Fruit fly (Drosophila melanogaster): ENCODE results near the gene CG31917.

CG31917 gene

DNA sequence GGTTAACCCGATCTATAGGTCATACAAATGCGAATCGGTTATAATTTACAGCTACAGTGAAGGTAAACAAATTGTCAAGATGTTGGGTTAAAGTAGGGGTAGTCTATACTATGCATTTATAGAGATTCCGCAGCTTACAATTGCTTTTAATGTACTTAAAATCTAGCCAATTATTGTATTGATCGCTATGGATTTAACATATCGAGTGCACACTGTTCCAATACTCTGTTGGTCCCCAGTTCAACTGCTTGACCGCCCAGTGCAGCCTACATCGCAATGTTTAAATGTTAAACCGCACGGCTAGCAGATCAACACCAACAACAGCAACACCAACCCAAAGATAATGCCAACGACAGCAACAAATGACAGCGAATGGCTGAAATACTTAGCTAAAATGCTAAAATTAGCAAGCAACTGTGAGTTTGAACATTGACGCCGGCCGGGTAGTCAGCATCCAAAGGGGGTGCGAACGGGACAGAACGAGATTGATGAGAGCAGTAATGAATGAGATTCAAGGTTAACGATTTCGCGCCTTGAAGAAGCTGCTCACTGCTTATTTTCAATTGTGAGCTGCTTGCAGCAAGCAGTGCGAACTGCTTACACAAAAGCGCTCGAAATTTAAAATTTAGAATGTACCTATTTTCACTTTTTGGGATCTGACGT, 9.6 kb downstream of the CG31917 start (continued):
- TF ChIP-seq Eip74EF (GFP tag; optimal IDR thresholded peaks at IDR 0.05) (peak in 1 of 2 experiments; percentile 100), fu2 (GFP tag; optimal IDR thresholded peaks at IDR 0.05) (no peak), CG14014 (GFP tag; IDR thresholded peaks at IDR 0.05) (peak; percentile 52), zen2 (GFP tag; IDR thresholded peaks at IDR 0.05; ENCODE audit: partially characterized antibody) (no peak), CG6813 (GFP tag; optimal IDR thresholded peaks at IDR 0.05) (no peak), CG16815 (GFP tag; optimal IDR thresholded peaks at IDR 0.05) (no peak), sob (GFP tag; IDR thresholded peaks at IDR 0.05) (0 out of 2 replicates have a peak, but pooled peaks have one; percentile 9), luna (GFP tag; optimal IDR thresholded peaks at IDR 0.05) (no peak), yki (optimal IDR thresholded peaks at IDR 0.05) (peak; percentile 21), Deaf1 (tag; optimal IDR thresholded peaks at IDR 0.05) (no peak), ERR (GFP tag; optimal IDR thresholded peaks at IDR 0.05) (peak; percentile 49), gro (GFP tag; optimal IDR thresholded peaks at IDR 0.05) (no peak), repo (GFP tag; optimal IDR thresholded peaks at IDR 0.05) (no peak), B-H1 (GFP tag; IDR thresholded peaks at IDR 0.05) (peak; percentile 39), Ravus (GFP tag; IDR thresholded peaks at IDR 0.05) (no peak; the same call in 1 of the 2 replicates), dimm (GFP tag; IDR thresholded peaks at IDR 0.05) (no peak), br (optimal IDR thresholded peaks at IDR 0.05) (no peak), fd64A (GFP tag; optimal IDR thresholded peaks at IDR 0.05) (no peak), pho (GFP tag; optimal IDR thresholded peaks at IDR 0.05) (no peak), tx (GFP tag; optimal IDR thresholded peaks at IDR 0.05) (no peak), dm (GFP tag; optimal IDR thresholded peaks at IDR 0.05) (no peak), CG10274 (GFP tag; optimal IDR thresholded peaks at IDR 0.05) (no peak), phol (tag; optimal IDR thresholded peaks at IDR 0.05) (no peak), ranshi (GFP tag; IDR thresholded peaks at IDR 0.05) (peak; percentile 41; the same call in 1 of the 2 replicates), CG14667 (GFP tag; IDR thresholded peaks at IDR 0.05) (peak; percentile 24; the same call in 1 of the 2 replicates), PHDP (tag; optimal IDR thresholded peaks at IDR 0.05) (no peak), CG13424 (tag; optimal IDR thresholded peaks at IDR 0.05) (no peak), abd-A (tag; optimal IDR thresholded peaks at IDR 0.05) (peak; percentile 91), Rfx (GFP tag; IDR thresholded peaks at IDR 0.05) (peak; percentile 54), twi (tag; optimal IDR thresholded peaks at IDR 0.05) (no peak), row (GFP tag; IDR thresholded peaks at IDR 0.05) (no peak; the same call in 2 of the 3 replicates), nerfin-2 (GFP tag; IDR thresholded peaks at IDR 0.05; ENCODE audit: partially characterized antibody) (0 out of 2 replicates have a peak, but pooled peaks have one; percentile 41), CG6689 (GFP tag; IDR thresholded peaks at IDR 0.05) (peak; percentile 12; the same call in 1 of the 2 replicates), Stat92E (GFP tag; optimal IDR thresholded peaks at IDR 0.05) (no peak), wor (GFP tag; IDR thresholded peaks at IDR 0.05) (0 out of 2 replicates have a peak, but pooled peaks have one; percentile 12), CG9215 (GFP tag; IDR thresholded peaks at IDR 0.05) (no peak; the same call in 1 of the 2 replicates), tap (tag; optimal IDR thresholded peaks at IDR 0.05) (no peak), Kr (GFP tag; optimal IDR thresholded peaks at IDR 0.05) (no peak), Drgx (GFP tag; IDR thresholded peaks at IDR 0.05) (peak; percentile 61), CG14050 (GFP tag; IDR thresholded peaks at IDR 0.05) (peak; percentile 19; the same call in 2 of the 3 replicates), E2f1 (GFP tag; IDR thresholded peaks at IDR 0.05) (peak; percentile 28), Sry-β (GFP tag; optimal IDR thresholded peaks at IDR 0.05) (no peak), HmgZ (tag; optimal IDR thresholded peaks at IDR 0.05) (peak; percentile 17), Ptx1 (GFP tag; IDR thresholded peaks at IDR 0.05) (no peak), gce (GFP tag; IDR thresholded peaks at IDR 0.05) (peak; percentile 12; the same call in 1 of the 3 replicates), CG11560 (tag; IDR thresholded peaks at IDR 0.05) (no peak), ci (GFP tag; IDR thresholded peaks at IDR 0.05) (peak; percentile 77), Hr51 (GFP tag; optimal IDR thresholded peaks at IDR 0.05) (no peak), CG6683 (GFP tag; optimal IDR thresholded peaks at IDR 0.05) (no peak), az2 (GFP tag; optimal IDR thresholded peaks at IDR 0.05) (no peak)

All from whole organism, embryonic.